Worm (Caenorhabditis elegans): ENCODE data around the gene zmp-1.

zmp-1 gene

DNA sequence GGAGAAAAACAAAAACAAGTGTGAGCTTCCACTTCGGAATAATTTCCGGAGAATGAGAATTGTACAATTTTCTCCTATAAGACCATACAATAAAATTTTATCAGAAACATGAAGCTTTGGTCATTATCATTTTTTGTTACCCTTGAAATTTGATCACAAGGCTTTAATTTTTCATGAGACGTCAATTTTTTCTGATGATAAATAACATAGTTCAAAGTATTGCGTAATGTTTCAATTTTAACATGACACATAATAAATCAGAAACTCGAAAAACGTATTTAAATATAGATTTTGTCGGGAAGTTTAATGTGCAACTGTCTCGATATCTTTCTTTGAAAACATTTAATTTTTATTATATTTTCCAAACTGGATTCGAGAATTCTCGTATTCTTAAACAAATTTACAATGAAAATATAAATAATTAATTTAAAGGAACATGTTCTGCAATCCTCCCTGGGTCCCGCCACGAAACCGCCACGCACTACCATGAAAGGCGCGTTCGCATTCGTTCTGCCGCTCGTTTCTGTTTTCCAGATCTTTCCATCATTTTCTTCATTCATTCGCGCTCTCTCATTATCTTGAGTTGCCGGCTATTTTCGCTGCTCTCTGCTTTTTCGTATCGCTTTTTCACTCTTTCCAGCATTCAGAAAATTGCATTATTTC, 6.2 kb upstream of the zmp-1 start:
- peak; percentile 71 for TF ChIP-seq zip-8 (tag; optimal IDR thresholded peaks at IDR 0.05)
- TF ChIP-seq snpc-4 (tag; optimal IDR thresholded peaks at IDR 0.05) = no peak

DNA sequence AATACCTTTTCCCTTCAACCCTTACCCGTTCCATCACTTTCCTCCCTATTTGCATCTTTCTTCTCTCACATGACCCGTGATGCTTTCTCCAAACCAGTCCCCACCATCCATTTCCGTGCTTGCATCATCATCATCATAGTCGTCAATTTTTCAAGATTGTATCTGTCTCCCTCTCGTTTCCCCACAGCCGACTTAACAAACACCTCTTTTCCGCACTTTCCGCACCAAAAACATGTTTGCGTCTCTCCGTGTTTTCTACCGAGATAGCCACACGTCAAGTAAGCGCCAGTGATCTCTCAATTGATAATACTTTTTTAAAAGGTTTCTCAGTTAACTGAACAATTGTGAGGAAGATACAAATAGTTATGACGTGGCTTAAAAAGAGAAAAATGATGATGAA, 5.3 kb upstream of the zmp-1 start:
- TF ChIP-seq zip-8 (tag; optimal IDR thresholded peaks at IDR 0.05) (no peak), unc-62 (GFP tag; optimal IDR thresholded peaks at IDR 0.05) (no peak), tbx-8 (GFP tag; optimal IDR thresholded peaks at IDR 0.05) (no peak), ham-2 (GFP tag; optimal IDR thresholded peaks at IDR 0.05) (peak; percentile 57), ztf-11 (tag; optimal IDR thresholded peaks at IDR 0.05) (no peak), blmp-1 (tag; optimal IDR thresholded peaks at IDR 0.05) (peak; percentile 45), sptf-1 (tag; optimal IDR thresholded peaks at IDR 0.05) (no peak), sem-2 (GFP tag; optimal IDR thresholded peaks at IDR 0.05) (no peak), elt-1 (tag; optimal IDR thresholded peaks at IDR 0.05; ENCODE audit: borderline replicate concordance, insufficient read depth) (peak; percentile 78), mep-1 (tag; optimal IDR thresholded peaks at IDR 0.05) (no peak), snpc-4 (tag; optimal IDR thresholded peaks at IDR 0.05) (no peak), nhr-237 (tag; optimal IDR thresholded peaks at IDR 0.05) (peak; percentile 76), nhr-28 (tag; optimal IDR thresholded peaks at IDR 0.05) (no peak), elt-3 (tag; optimal IDR thresholded peaks at IDR 0.05) (no peak), lsy-2 (tag; optimal IDR thresholded peaks at IDR 0.05) (no peak)

DNA sequence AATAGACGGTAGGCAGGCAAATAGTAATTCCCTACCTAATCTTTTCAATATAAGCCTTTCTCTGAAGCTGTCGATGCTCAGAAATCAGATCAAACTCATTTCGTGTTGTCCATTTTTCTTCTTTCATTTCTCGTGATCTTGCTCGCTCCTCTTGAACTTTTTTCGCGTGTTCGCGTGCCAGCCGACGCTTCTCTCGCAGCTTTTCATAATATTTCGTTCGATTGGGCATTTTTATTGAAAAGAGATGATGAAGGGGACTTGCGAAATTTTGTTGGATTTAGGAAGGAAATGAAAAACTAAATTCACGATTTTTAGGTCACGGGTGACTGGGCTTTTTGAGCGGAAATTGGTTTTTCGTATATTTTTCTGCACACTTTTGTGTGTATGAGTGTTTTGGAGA, 4.2 kb upstream of the zmp-1 start, which contains the start of gene EGAP1.1:
Gene EGAP1.1 (minus strand): TSS at position 229 of the 400 bp plus-strand sequence.
- no peak for TF ChIP-seq sptf-1 (tag; optimal IDR thresholded peaks at IDR 0.05)
- TF ChIP-seq lin-32 (GFP tag; optimal IDR thresholded peaks at IDR 0.05) = no peak
- no peak for TF ChIP-seq blmp-1 (tag; optimal IDR thresholded peaks at IDR 0.05)
- TF ChIP-seq sem-2 (GFP tag; optimal IDR thresholded peaks at IDR 0.05) = no peak

DNA sequence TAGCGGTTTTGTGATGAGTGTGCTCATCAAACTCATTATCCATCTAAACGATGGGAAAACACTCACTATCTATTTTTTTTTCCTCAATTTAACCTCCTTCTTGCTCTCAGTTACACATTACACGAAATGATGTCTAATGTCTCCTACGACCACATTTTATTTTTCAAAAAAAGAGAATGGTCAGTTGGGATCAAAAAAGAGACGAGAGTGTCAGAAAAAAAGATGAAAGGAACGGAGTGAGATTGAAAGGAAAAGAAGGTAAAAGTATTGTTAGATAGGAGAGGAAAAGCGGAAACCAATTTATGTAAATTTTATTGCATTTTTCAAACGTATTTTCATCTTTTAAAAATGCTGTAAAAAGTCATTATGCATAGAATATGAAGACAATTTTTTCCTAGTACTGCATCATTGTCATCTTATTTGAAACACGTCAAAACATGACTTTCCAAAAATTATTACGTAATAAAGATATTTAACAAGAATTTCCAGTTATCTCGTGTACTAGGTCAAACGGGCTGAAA, 1.4 kb upstream of the zmp-1 start:
- TF ChIP-seq ces-1 (GFP tag; optimal IDR thresholded peaks at IDR 0.05) (peak; percentile 7), snpc-4 (tag; optimal IDR thresholded peaks at IDR 0.05) (no peak), zip-8 (tag; optimal IDR thresholded peaks at IDR 0.05) (peak; percentile 71)

DNA sequence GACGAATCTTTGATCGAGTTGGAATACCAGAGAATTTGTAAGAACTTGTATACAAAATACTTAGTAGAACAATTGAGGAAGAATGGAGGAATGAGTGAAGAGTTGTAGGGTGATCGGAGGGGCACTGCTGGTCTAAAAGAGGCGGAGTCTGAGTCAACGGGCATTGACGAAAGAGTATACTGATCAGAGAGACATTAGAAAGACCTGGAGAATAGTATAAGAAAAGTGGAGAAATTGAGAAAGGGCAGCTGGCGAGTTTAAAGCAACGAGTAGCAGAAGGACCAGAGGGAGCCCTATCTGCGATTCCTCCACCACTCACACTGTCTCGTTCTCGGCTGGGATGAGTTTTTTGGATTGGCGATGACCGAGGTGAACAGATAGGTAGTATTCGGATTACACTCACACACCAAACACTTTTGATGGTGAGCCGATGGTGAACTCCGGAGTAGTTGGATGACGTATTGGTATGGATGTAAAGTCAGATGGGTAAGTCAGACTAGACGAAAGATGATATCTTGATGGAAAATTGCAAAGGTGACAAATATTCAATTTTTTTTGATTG, 1.2 kb downstream of the zmp-1 start, which contains the start of gene EGAP1.5:
Gene EGAP1.5 (plus strand): TSS at position 289 of the 562 bp plus-strand sequence.
- TF ChIP-seq sem-2 (GFP tag; optimal IDR thresholded peaks at IDR 0.05) = no peak
- TF ChIP-seq hlh-1 (tag; optimal IDR thresholded peaks at IDR 0.05) = peak; percentile 97
- TF ChIP-seq unc-62 (GFP tag; optimal IDR thresholded peaks at IDR 0.05) = peak; percentile 62
- TF ChIP-seq unc-120 (tag; optimal IDR thresholded peaks at IDR 0.05; ENCODE audit: poor library complexity, severe bottlenecking) = peak; percentile 81

DNA sequence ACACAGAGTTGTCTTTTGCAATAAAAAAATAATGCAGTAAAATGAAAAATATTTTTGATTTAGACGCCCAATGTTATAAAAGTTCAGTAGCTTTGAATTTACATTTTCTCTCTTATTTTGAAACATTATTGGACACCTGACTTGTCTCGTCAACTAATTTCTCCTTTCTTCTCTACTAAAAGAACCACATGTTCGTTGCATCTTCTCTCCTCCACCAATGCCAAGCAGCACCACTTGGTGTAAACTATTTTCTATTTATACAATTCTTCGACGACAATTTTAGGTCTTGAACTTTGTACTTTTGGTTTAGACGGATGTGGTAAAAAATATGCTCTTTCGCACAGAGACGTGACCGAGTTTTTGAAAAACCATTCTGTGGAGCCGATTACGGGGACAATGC, 2.1 kb downstream of the zmp-1 start:
- no peak for TF ChIP-seq mab-5 (tag; optimal IDR thresholded peaks at IDR 0.05)
- no peak for TF ChIP-seq nhr-12 (tag; optimal IDR thresholded peaks at IDR 0.05)
- no peak for TF ChIP-seq snpc-4 (tag; optimal IDR thresholded peaks at IDR 0.05)
- no peak for TF ChIP-seq ceh-39 (tag; optimal IDR thresholded peaks at IDR 0.05)
- peak; percentile 95 for TF ChIP-seq hlh-1 (tag; optimal IDR thresholded peaks at IDR 0.05)
- no peak for TF ChIP-seq pha-4 (tag; optimal IDR thresholded peaks at IDR 0.05)
- TF ChIP-seq zip-8 (tag; optimal IDR thresholded peaks at IDR 0.05) = no peak
- no peak for TF ChIP-seq lin-32 (GFP tag; optimal IDR thresholded peaks at IDR 0.05)
- no peak for TF ChIP-seq flh-1 (GFP tag; optimal IDR thresholded peaks at IDR 0.05)
- peak; percentile 27 for TF ChIP-seq unc-62 (GFP tag; optimal IDR thresholded peaks at IDR 0.05)
- TF ChIP-seq sem-2 (GFP tag; optimal IDR thresholded peaks at IDR 0.05) = no peak
- TF ChIP-seq lin-13 (tag; optimal IDR thresholded peaks at IDR 0.05) = no peak
- no peak for TF ChIP-seq nhr-237 (tag; optimal IDR thresholded peaks at IDR 0.05)
- TF ChIP-seq bed-3 (GFP tag; optimal IDR thresholded peaks at IDR 0.05) = no peak
- TF ChIP-seq cnd-1 (tag; optimal IDR thresholded peaks at IDR 0.05) = no peak
- no peak for TF ChIP-seq ztf-11 (tag; optimal IDR thresholded peaks at IDR 0.05)
- no peak for TF ChIP-seq ham-2 (GFP tag; optimal IDR thresholded peaks at IDR 0.05)
- TF ChIP-seq elt-1 (tag; optimal IDR thresholded peaks at IDR 0.05; ENCODE audit: borderline replicate concordance, insufficient read depth) = no peak
- peak; percentile 17 for TF ChIP-seq unc-120 (tag; optimal IDR thresholded peaks at IDR 0.05; ENCODE audit: poor library complexity, severe bottlenecking)
- no peak for TF ChIP-seq sptf-1 (tag; optimal IDR thresholded peaks at IDR 0.05)

All from whole organism, mixed stage, embryonic.